Worm (Caenorhabditis elegans) whole organism, midembryonic: ENCODE results near the gene spot-1.

Source experiments
- flt-1 ChIP-seq: fragments of 200-800 bp; sonication (Bioruptor generic); IDR thresholded peaks from 2 replicates; pipeline ENCODE4 v1.3.6; 2022; ENCODE audit warnings: missing genetic modification characterization, missing compliant biosample characterization
- ref-1 ChIP-seq: fragments of 200-800 bp; sonication (Bioruptor generic); conservative IDR thresholded peaks from 2 replicates; pipeline ENCODE4 v1.3.6; 2022; ENCODE audit warnings: missing genetic modification reagents, missing genetic modification characterization, missing compliant biosample characterization

DNA sequence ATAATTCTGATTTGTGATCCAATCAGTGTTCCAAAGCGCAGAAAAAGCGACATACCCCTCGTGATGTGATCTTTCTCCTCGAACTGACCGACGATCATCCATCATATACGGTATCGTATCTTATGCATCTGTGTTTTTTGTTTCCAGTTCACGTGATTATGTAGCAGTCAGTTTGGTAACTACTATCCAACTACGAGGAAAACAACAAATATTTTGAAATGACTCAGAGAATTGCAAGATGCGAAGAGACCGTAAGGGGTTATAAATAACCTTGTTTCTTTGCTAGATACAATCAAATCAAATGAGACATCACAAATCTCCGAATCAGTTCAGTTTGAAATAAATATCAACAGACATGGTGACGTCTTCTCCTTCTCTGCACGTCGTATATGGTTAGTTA lies 23.1 kb upstream of the spot-1 start:
- TF ChIP-seq ref-1 (GFP tag; lab: Robert Waterston, UW) (no peak), flt-1 (no peak)
